Fruit fly (Drosophila melanogaster) whole organism, prepupa: Measurements from ENCODE around the gene Apc2.

Experiments
- Blimp-1 ChIP-seq: fragments of 200-800 bp; sonication (Bioruptor generic); optimal IDR thresholded peaks from 3 replicates; lab custom pipeline; 2017; ENCODE audit warnings: missing biosample characterization, missing genetic modification characterization, mild to moderate bottlenecking, moderate library complexity, missing genetic modification reagents
- CG10631 ChIP-seq: fragments of 200-800 bp; sonication (Bioruptor generic); optimal IDR thresholded peaks from 2 replicates; lab custom pipeline; 2016; ENCODE audit warnings: missing biosample characterization, missing genetic modification characterization
- CG10669 ChIP-seq: fragments of 200-800 bp; sonication (Bioruptor generic); optimal IDR thresholded peaks from 3 replicates; lab custom pipeline; 2018; ENCODE audit warnings: missing biosample characterization, mild to moderate bottlenecking, missing genetic modification characterization, moderate library complexity
- CG11294 ChIP-seq: fragments of 200-800 bp; sonication (Bioruptor generic); IDR thresholded peaks from 2 replicates; pipeline ENCODE4 v1.3.6; 2022; ENCODE audit warnings: missing biosample characterization, missing genetic modification characterization
- CG11902 ChIP-seq: fragments of 200-800 bp; sonication (Bioruptor generic); optimal IDR thresholded peaks from 3 replicates; lab custom pipeline; 2016; ENCODE audit warnings: missing biosample characterization, missing genetic modification characterization
- CG15336 ChIP-seq: fragments of 200-800 bp; sonication (Bioruptor generic); IDR thresholded peaks from 2 replicates; pipeline ENCODE4 v1.3.6; 2022; ENCODE audit warnings: missing biosample characterization, missing genetic modification characterization
- CG3032 ChIP-seq: fragments of 200-800 bp; optimal IDR thresholded peaks from 2 replicates; lab custom pipeline; 2019; ENCODE audit warnings: missing biosample characterization, mild to moderate bottlenecking, missing genetic modification characterization, moderate library complexity
- CG31627 ChIP-seq: fragments of 200-800 bp; sonication (Bioruptor generic); optimal IDR thresholded peaks from 3 replicates; lab custom pipeline; 2016; ENCODE audit warnings: missing biosample characterization, missing genetic modification characterization
- CG4318 ChIP-seq: fragments of 200-800 bp; sonication (Bioruptor generic); optimal IDR thresholded peaks from 3 replicates; lab custom pipeline; 2017; ENCODE audit warnings: missing biosample characterization, mild to moderate bottlenecking, missing genetic modification characterization
- CG6276 ChIP-seq: fragments of 200-800 bp; sonication (Bioruptor generic); optimal IDR thresholded peaks from 2 replicates; lab custom pipeline; 2017; ENCODE audit warnings: missing biosample characterization, mild to moderate bottlenecking, missing genetic modification characterization
- CG6808 ChIP-seq: fragments of 200-800 bp; sonication (Bioruptor generic); optimal IDR thresholded peaks from 3 replicates; lab custom pipeline; 2017; ENCODE audit warnings: missing biosample characterization, missing genetic modification characterization, mild to moderate bottlenecking, moderate library complexity, missing genetic modification reagents
- CG6854 ChIP-seq: fragments of 200-800 bp; sonication (Bioruptor generic); optimal IDR thresholded peaks from 2 replicates; lab custom pipeline; 2017; ENCODE audit warnings: missing biosample characterization, mild to moderate bottlenecking, missing genetic modification characterization
- Ets96B ChIP-seq: fragments of 200-800 bp; optimal IDR thresholded peaks from 2 replicates; lab custom pipeline; 2019; ENCODE audit warnings: missing biosample characterization, mild to moderate bottlenecking, missing genetic modification characterization, moderate library complexity
- Gug ChIP-seq: fragments of 200-800 bp; sonication (Bioruptor generic); IDR thresholded peaks from 2 replicates; pipeline ENCODE4 v1.3.6; 2022; ENCODE audit warnings: missing biosample characterization, missing genetic modification characterization
- Hr39 ChIP-seq: fragments of 200-800 bp; sonication (Bioruptor generic); optimal IDR thresholded peaks from 2 replicates; lab custom pipeline; 2016; ENCODE audit warnings: missing biosample characterization, missing genetic modification characterization
- Hr4 ChIP-seq: fragments of 200-800 bp; sonication (Bioruptor generic); optimal IDR thresholded peaks from 3 replicates; lab custom pipeline; 2016; ENCODE audit warnings: missing biosample characterization, missing genetic modification characterization
- Lpt ChIP-seq: fragments of 200-800 bp; sonication (Bioruptor generic); optimal IDR thresholded peaks from 3 replicates; lab custom pipeline; 2016; ENCODE audit warnings: missing biosample characterization, missing genetic modification characterization
- Met ChIP-seq: fragments of 200-800 bp; sonication (Bioruptor generic); optimal IDR thresholded peaks from 3 replicates; lab custom pipeline; 2016; ENCODE audit warnings: missing biosample characterization, missing genetic modification characterization
- Sox102F ChIP-seq: fragments of 200-800 bp; sonication (Bioruptor generic); optimal IDR thresholded peaks from 2 replicates; lab custom pipeline; 2016; ENCODE audit warnings: missing biosample characterization, mild to moderate bottlenecking, missing genetic modification characterization
- Sox15 ChIP-seq: fragments of 200-800 bp; sonication (Bioruptor generic); optimal IDR thresholded peaks from 3 replicates; lab custom pipeline; 2016; ENCODE audit warnings: missing biosample characterization, missing genetic modification characterization
- achi ChIP-seq: fragments of 200-800 bp; sonication (Bioruptor generic); optimal IDR thresholded peaks from 3 replicates; lab custom pipeline; 2016; ENCODE audit warnings: missing biosample characterization, missing genetic modification characterization
- dac ChIP-seq: fragments of 200-800 bp; sonication (Bioruptor generic); optimal IDR thresholded peaks from 2 replicates; lab custom pipeline; 2017; ENCODE audit warnings: missing biosample characterization, mild to moderate bottlenecking, missing genetic modification characterization
- eg ChIP-seq: fragments of 200-800 bp; sonication (Bioruptor generic); IDR thresholded peaks from 3 replicates; pipeline ENCODE4 v1.3.6; 2022; ENCODE audit warnings: missing biosample characterization, missing genetic modification characterization
- fd85E ChIP-seq: fragments of 200-800 bp; sonication (Bioruptor generic); optimal IDR thresholded peaks from 3 replicates; lab custom pipeline; 2016; ENCODE audit warnings: missing biosample characterization, missing genetic modification characterization
- pdm3 ChIP-seq: fragments of 200-800 bp; sonication (Bioruptor generic); optimal IDR thresholded peaks from 3 replicates; lab custom pipeline; 2016; ENCODE audit warnings: missing biosample characterization, missing genetic modification characterization
- salr ChIP-seq, 2 experiments: fragments of 200-800 bp; sonication (Bioruptor generic); optimal IDR thresholded peaks; 3 replicates each; lab custom pipeline; 2016 to 2018; ENCODE audit warnings: missing biosample characterization in 2 of 2, missing genetic modification characterization in 2 of 2, mild to moderate bottlenecking in 1 of 2
- vri ChIP-seq: fragments of 200-800 bp; sonication (Bioruptor generic); optimal IDR thresholded peaks from 3 replicates; lab custom pipeline; 2016; ENCODE audit warnings: missing biosample characterization, mild to moderate bottlenecking, missing genetic modification characterization

Apc2 gene

dm6 chr3R:24206341-24207114, 42.8 kb downstream of the Apc2 start (continued):
- peak; percentile 41 for TF ChIP-seq Hr4 (GFP tag; lab: Kevin White, UChicago)
- peak; percentile 22 for TF ChIP-seq Ets96B (tag; lab: Kevin White, UChicago)
- TF ChIP-seq fd85E (GFP tag; lab: Kevin White, UChicago) = no peak
- no peak for TF ChIP-seq Lpt
- no peak for TF ChIP-seq Blimp-1 (GFP tag; lab: Kevin White, UChicago)
- peak; percentile 59 for TF ChIP-seq Sox102F (GFP tag; lab: Kevin White, UChicago)
- TF ChIP-seq achi (GFP tag; lab: Kevin White, UChicago) = peak; percentile 66
- peak; percentile 57 for TF ChIP-seq Hr39 (GFP tag; lab: Kevin White, UChicago)
- TF ChIP-seq pdm3 (GFP tag; lab: Kevin White, UChicago) = peak; percentile 61
- TF ChIP-seq CG31627 (GFP tag; lab: Kevin White, UChicago) = peak; percentile 59
- peak in 1 of 2 experiments; percentile 20 for TF ChIP-seq salr (GFP tag; optimal IDR thresholded peaks at IDR 0.05; lab: Kevin White, UChicago)
- TF ChIP-seq CG4318 (GFP tag; lab: Kevin White, UChicago) = no peak
- TF ChIP-seq CG10631 = peak; percentile 39
- TF ChIP-seq CG11294 (GFP tag; lab: Robert Waterston, UW) = no peak
- peak; percentile 34 for TF ChIP-seq Sox15
- no peak for TF ChIP-seq CG6854 (GFP tag; lab: Kevin White, UChicago)

DNA sequence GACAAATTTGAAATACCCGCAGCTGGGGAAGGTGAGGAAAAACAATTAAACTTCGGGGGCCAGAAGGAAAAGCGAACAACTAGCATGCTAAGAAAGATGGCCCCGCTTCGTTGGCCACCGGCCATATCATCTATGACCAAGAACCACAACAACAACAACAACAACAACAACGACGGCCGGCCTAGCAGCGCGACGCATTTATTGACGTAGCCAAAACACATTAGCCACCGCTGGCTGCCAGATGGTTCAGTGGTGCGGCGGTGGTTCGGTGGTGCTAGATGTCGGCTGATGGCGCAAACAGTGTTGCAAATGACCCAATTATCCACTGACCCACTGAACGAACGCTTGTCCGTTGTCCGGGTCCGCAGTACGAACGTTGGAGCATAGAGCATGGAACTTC, 49.9 kb downstream of the Apc2 start:
- no peak for TF ChIP-seq eg (GFP tag; lab: Robert Waterston, UW)
- TF ChIP-seq CG3032 (tag; lab: Kevin White, UChicago) = no peak
- TF ChIP-seq vri (GFP tag; lab: Kevin White, UChicago) = no peak
- TF ChIP-seq CG6276 = no peak
- TF ChIP-seq CG6808 (GFP tag; lab: Kevin White, UChicago) = no peak
- no peak for TF ChIP-seq CG15336
- no peak for TF ChIP-seq CG11294 (GFP tag; lab: Robert Waterston, UW)
- TF ChIP-seq CG4318 (GFP tag; lab: Kevin White, UChicago) = no peak
- TF ChIP-seq dac (GFP tag; lab: Kevin White, UChicago) = no peak

- TF ChIP-seq CG10669 (GFP tag; lab: Kevin White, UChicago) (no peak), eg (GFP tag; lab: Robert Waterston, UW) (0 out of 3 replicates have a peak, but pooled peaks have one; percentile 29), Blimp-1 (GFP tag; lab: Kevin White, UChicago) (peak; percentile 84), CG11902 (GFP tag; lab: Kevin White, UChicago) (no peak), CG10631 (no peak), Gug (GFP tag; lab: Robert Waterston, UW) (no peak), Met (GFP tag; lab: Kevin White, UChicago) (no peak)
These were observed 52.3 kb downstream of the Apc2 start for dm6 chr3R:24216017-24216416.
